Worm (Caenorhabditis elegans) whole organism, L4 larva: ENCODE measurements around the gene Y108G3AL.2.
A peak's percentile ranks its signal among the peaks of the same experiment; 100 is the strongest.

Source experiments
- D1046.2 ChIP-seq: fragments of 200-800 bp; sonication (Bioruptor generic); IDR thresholded peaks from 2 replicates; pipeline ENCODE4 v1.3.6; 2022; ENCODE audit warnings: missing genetic modification characterization, missing compliant biosample characterization
- F44E2.7 ChIP-seq: fragments of 200-800 bp; sonication (Bioruptor generic); IDR thresholded peaks from 2 replicates; pipeline ENCODE4 v2.1.2; 2022; ENCODE audit warnings: missing genetic modification characterization, missing compliant biosample characterization
- F49E8.2 ChIP-seq: sonication (generic microtip); optimal IDR thresholded peaks from 2 replicates; lab custom pipeline; 2016; ENCODE audit warnings: missing compliant biosample characterization, mild to moderate bottlenecking, missing genetic modification characterization, borderline replicate concordance
- Y105C5A.15 ChIP-seq: fragments of 200-800 bp; sonication (Bioruptor generic); IDR thresholded peaks from 2 replicates; pipeline ENCODE4 v1.3.6; 2022; ENCODE audit warnings: missing genetic modification characterization, missing compliant biosample characterization
- Y5F2A.4 ChIP-seq: fragments of 200-800 bp; sonication (Bioruptor generic); optimal IDR thresholded peaks from 2 replicates; lab custom pipeline; 2018; ENCODE audit warnings: mild to moderate bottlenecking, missing genetic modification characterization, missing compliant biosample characterization
- ZK337.2 ChIP-seq: fragments of 200-800 bp; sonication (Bioruptor generic); IDR thresholded peaks from 2 replicates; pipeline ENCODE4 v1.3.6; 2022; ENCODE audit warnings: missing genetic modification reagents, missing genetic modification characterization, missing compliant biosample characterization
- ZK546.5 ChIP-seq, 2 experiments: sonication (generic microtip); optimal IDR thresholded peaks; 2 replicates each; lab custom pipeline; 2017; ENCODE audit warnings: missing biosample characterization in 2 of 2, missing genetic modification characterization in 2 of 2
- aly-2 ChIP-seq: sonication (generic microtip); optimal IDR thresholded peaks from 2 replicates; lab custom pipeline; 2018; ENCODE audit warnings: missing biosample characterization, missing genetic modification characterization
- ama-1 ChIP-seq: fragments of 150-350 bp; optimal IDR thresholded peaks from 2 replicates; lab custom pipeline; 2014; ENCODE audit warnings: inconsistent platforms, mixed read lengths
- ceh-20 ChIP-seq: fragments of 200-800 bp; sonication (Bioruptor generic); IDR thresholded peaks from 2 replicates; pipeline ENCODE4 v1.3.6; 2022; ENCODE audit warnings: missing genetic modification reagents, missing genetic modification characterization, missing compliant biosample characterization
- ceh-62 ChIP-seq: sonication (generic microtip); optimal IDR thresholded peaks from 2 replicates; lab custom pipeline; 2017; ENCODE audit warnings: missing biosample characterization, missing genetic modification characterization
- ceh-82 ChIP-seq: sonication (generic microtip); optimal IDR thresholded peaks from 2 replicates; lab custom pipeline; 2017; ENCODE audit warnings: missing biosample characterization, missing genetic modification characterization
- ces-1 ChIP-seq: fragments of 150-350 bp; sonication (generic microtip); optimal IDR thresholded peaks from 4 replicates; lab custom pipeline; 2014; ENCODE audit warnings: missing biosample characterization, missing genetic modification reagents, missing genetic modification characterization
- daf-16 ChIP-seq, 3 experiments: sonication (generic microtip); optimal IDR thresholded peaks; 2 replicates each; lab custom pipeline; 2016 to 2017; ENCODE audit warnings: missing genetic modification characterization in 3 of 3, missing genetic modification reagents in 3 of 3, mild to moderate bottlenecking in 2 of 3, missing compliant biosample characterization in 2 of 3, missing biosample characterization in 1 of 3, moderate library complexity in 1 of 3
- duxl-1 ChIP-seq: sonication (generic microtip); optimal IDR thresholded peaks from 2 replicates; lab custom pipeline; 2016; ENCODE audit warnings: mild to moderate bottlenecking, missing genetic modification characterization, moderate library complexity, missing compliant biosample characterization; ENCODE audit not compliant: poor library complexity
- dve-1 ChIP-seq: sonication (generic microtip); optimal IDR thresholded peaks from 2 replicates; lab custom pipeline; 2017; ENCODE audit warnings: antibody characterized with exemption, mild to moderate bottlenecking, missing genetic modification characterization, missing compliant biosample characterization; ENCODE audit not compliant: insufficient read depth
- fos-1 ChIP-seq: fragments of 150-350 bp; optimal IDR thresholded peaks from 2 replicates; lab custom pipeline; 2014; ENCODE audit warnings: missing biosample characterization, missing genetic modification characterization
- gei-8 ChIP-seq: fragments of 200-800 bp; sonication (Bioruptor generic); optimal IDR thresholded peaks from 2 replicates; lab custom pipeline; 2018; ENCODE audit warnings: mild to moderate bottlenecking, missing genetic modification characterization, missing compliant biosample characterization
- hif-1 ChIP-seq, 2 experiments: sonication (generic microtip); optimal IDR thresholded peaks; 2 replicates each; lab custom pipeline; 2016 to 2017; ENCODE audit warnings: missing compliant biosample characterization in 2 of 2, missing genetic modification characterization in 2 of 2, missing genetic modification reagents in 2 of 2, missing genotype in 2 of 2, mild to moderate bottlenecking in 1 of 2
- lim-7 ChIP-seq: fragments of 200-800 bp; sonication (Bioruptor generic); IDR thresholded peaks from 2 replicates; pipeline ENCODE4 v1.3.6; 2022; ENCODE audit warnings: missing genetic modification characterization, missing compliant biosample characterization
- lin-13 ChIP-seq: fragments of 150-350 bp; optimal IDR thresholded peaks from 2 replicates; lab custom pipeline; 2014; ENCODE audit warnings: missing biosample characterization, missing genetic modification reagents, missing genetic modification characterization
- lin-39 ChIP-seq: fragments of 150-350 bp; optimal IDR thresholded peaks from 2 replicates; lab custom pipeline; 2014; ENCODE audit warnings: missing biosample characterization, missing genetic modification reagents, missing genetic modification characterization
- lir-3 ChIP-seq: sonication (generic microtip); optimal IDR thresholded peaks from 2 replicates; lab custom pipeline; 2016; ENCODE audit warnings: mild to moderate bottlenecking, missing genetic modification characterization, missing compliant biosample characterization
- madf-5 ChIP-seq, 2 experiments: fragments of 200-800 bp; sonication (Bioruptor generic); IDR thresholded peaks; 2 replicates each; pipeline ENCODE4 v1.3.6; 2022; ENCODE audit warnings: missing compliant biosample characterization in 2 of 2, missing genetic modification characterization in 2 of 2
- mdt-29 ChIP-seq: fragments of 200-800 bp; sonication (Bioruptor generic); IDR thresholded peaks from 2 replicates; pipeline ENCODE4 v1.3.6; 2022; ENCODE audit warnings: missing genetic modification reagents, missing genetic modification characterization, missing compliant biosample characterization
- mxl-3 ChIP-seq: fragments of 200-800 bp; sonication (Bioruptor generic); optimal IDR thresholded peaks from 2 replicates; lab custom pipeline; 2018; ENCODE audit warnings: mild to moderate bottlenecking, missing genetic modification characterization, missing compliant biosample characterization
- nhr-111 ChIP-seq: fragments of 200-800 bp; sonication (Bioruptor generic); optimal IDR thresholded peaks from 2 replicates; lab custom pipeline; 2018; ENCODE audit warnings: mild to moderate bottlenecking, missing genetic modification characterization, missing compliant biosample characterization
- nhr-25 ChIP-seq: sonication (generic microtip); optimal IDR thresholded peaks from 2 replicates; lab custom pipeline; 2017; ENCODE audit warnings: missing genetic modification characterization, mild to moderate bottlenecking, missing compliant biosample characterization, antibody characterized with exemption, moderate library complexity, borderline replicate concordance; ENCODE audit not compliant: insufficient read depth
- nhr-41 ChIP-seq: fragments of 200-800 bp; sonication (Bioruptor generic); IDR thresholded peaks from 2 replicates; pipeline ENCODE4 v1.3.6; 2022; ENCODE audit warnings: missing genetic modification reagents, missing genetic modification characterization, missing compliant biosample characterization
- nhr-42 ChIP-seq: fragments of 200-800 bp; sonication (Bioruptor generic); IDR thresholded peaks from 2 replicates; pipeline ENCODE4 v1.3.6; 2022; ENCODE audit warnings: missing genetic modification characterization, missing compliant biosample characterization
- pha-4 ChIP-seq, 2 experiments: fragments of 150-350 bp in 1 of 2; fragments of 200-800 bp in 1 of 2; sonication (Bioruptor generic) in 1 of 2; IDR thresholded peaks in 1 of 2; optimal IDR thresholded peaks in 1 of 2; 2 replicates each; pipeline versions ENCODE4 v1.3.6 to Lab custom; 2014 to 2022; ENCODE audit warnings: missing genetic modification characterization in 2 of 2, missing genetic modification reagents in 2 of 2, missing biosample characterization in 1 of 2, missing compliant biosample characterization in 1 of 2
- pqm-1 ChIP-seq: sonication (generic microtip); optimal IDR thresholded peaks from 2 replicates; lab custom pipeline; 2017; ENCODE audit warnings: missing biosample characterization, missing genetic modification characterization
- set-16 ChIP-seq: fragments of 200-800 bp; sonication (Bioruptor generic); IDR thresholded peaks from 2 replicates; pipeline ENCODE4 v1.3.6; 2022; ENCODE audit warnings: missing genetic modification reagents, missing genetic modification characterization, missing compliant biosample characterization
- skn-1 ChIP-seq: fragments of 150-350 bp; optimal IDR thresholded peaks from 2 replicates; lab custom pipeline; 2014; ENCODE audit warnings: missing biosample characterization, missing genetic modification characterization
- snpc-4 ChIP-seq: fragments of 150-350 bp; optimal IDR thresholded peaks from 2 replicates; lab custom pipeline; 2014; ENCODE audit warnings: missing biosample characterization, missing genetic modification characterization
- spr-1 ChIP-seq: sonication (generic microtip); optimal IDR thresholded peaks from 2 replicates; lab custom pipeline; 2016; ENCODE audit warnings: mild to moderate bottlenecking, missing genetic modification characterization, missing compliant biosample characterization
- spr-3 ChIP-seq: fragments of 200-800 bp; sonication (Bioruptor generic); optimal IDR thresholded peaks from 2 replicates; lab custom pipeline; 2018; ENCODE audit warnings: mild to moderate bottlenecking, missing genetic modification characterization, missing compliant biosample characterization
- tag-97 ChIP-seq: fragments of 200-800 bp; sonication (Bioruptor generic); IDR thresholded peaks from 2 replicates; pipeline ENCODE4 v1.3.6; 2022; ENCODE audit warnings: missing genetic modification characterization, missing compliant biosample characterization
- tra-1 ChIP-seq: fragments of 200-800 bp; sonication (Bioruptor generic); IDR thresholded peaks from 2 replicates; pipeline ENCODE4 v1.3.6; 2022; ENCODE audit warnings: missing genetic modification reagents, missing genetic modification characterization, missing compliant biosample characterization
- unc-62 ChIP-seq, 3 experiments: fragments of 150-350 bp in 1 of 3; sonication (generic microtip); optimal IDR thresholded peaks in 2 of 3; peaks in 1 of 3; 1 replicate in 1 of 3; 2 replicates in 2 of 3; lab custom pipeline; 2014 to 2017; ENCODE audit warnings: missing biosample characterization in 3 of 3, missing genetic modification characterization in 3 of 3, missing genetic modification reagents in 3 of 3, missing genotype in 1 of 3
- zip-11 ChIP-seq: fragments of 200-800 bp; sonication (Bioruptor generic); IDR thresholded peaks from 2 replicates; pipeline ENCODE4 v1.3.6; 2022; ENCODE audit warnings: missing genetic modification characterization, missing compliant biosample characterization
- zip-2 ChIP-seq: fragments of 150-350 bp; optimal IDR thresholded peaks from 2 replicates; lab custom pipeline; 2014; ENCODE audit warnings: missing biosample characterization, missing genetic modification characterization
- ztf-11 ChIP-seq: fragments of 150-350 bp; optimal IDR thresholded peaks from 2 replicates; lab custom pipeline; 2014; ENCODE audit warnings: missing biosample characterization, missing genetic modification characterization

Gene Y108G3AL.2

DNA sequence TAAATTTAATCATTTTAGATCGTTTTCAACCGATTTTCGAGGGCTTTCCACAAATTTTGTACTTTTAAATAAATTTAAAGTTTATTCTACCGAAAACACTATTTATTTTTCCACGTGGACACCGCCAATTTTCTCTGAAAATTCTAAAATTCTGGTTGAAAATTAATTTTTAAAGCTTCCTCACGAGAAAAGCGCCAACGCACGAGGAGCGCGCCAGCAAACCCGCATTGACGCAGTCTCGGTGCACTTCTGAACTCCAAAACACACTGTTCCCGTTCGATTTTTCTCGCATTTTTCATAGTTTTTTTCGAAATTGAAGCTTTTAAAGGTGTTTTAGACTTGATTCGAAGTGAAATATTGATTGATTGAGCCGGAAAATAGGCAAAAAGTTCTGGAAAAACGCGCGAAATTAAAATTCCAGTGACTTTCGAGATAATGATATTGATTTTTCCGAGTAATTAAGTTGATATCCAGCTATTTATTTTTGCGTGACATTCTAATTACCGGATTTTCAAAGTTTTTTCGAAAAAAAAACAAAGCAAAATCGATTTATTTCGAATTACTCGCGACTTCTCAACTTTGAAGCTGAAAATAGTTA, 10.2 kb downstream of the Y108G3AL.2 start, which contains the start of gene cul-3 (continued):
- TF ChIP-seq lim-7, result no peak
- no peak for TF ChIP-seq hif-1 (tag; optimal IDR thresholded peaks at IDR 0.05; lab: Kevin White, UChicago)
- TF ChIP-seq madf-5 (GFP tag; IDR thresholded peaks at IDR 0.05; lab: Robert Waterston, UW), result no peak
- no peak for TF ChIP-seq unc-62 (GFP tag; optimal IDR thresholded peaks at IDR 0.05 in 1 of 2; lab: Kevin White, UChicago)
- TF ChIP-seq unc-62 (tag; optimal IDR thresholded peaks at IDR 0.05; lab: Kevin White, UChicago), result no peak
- no peak for TF ChIP-seq spr-1
- no peak for TF ChIP-seq tag-97 (GFP tag; lab: Robert Waterston, UW)
- peak; percentile 62 for TF ChIP-seq dve-1 (tag; lab: Kevin White, UChicago)
- TF ChIP-seq fos-1 (tag; lab: Kevin White, UChicago), result no peak
- TF ChIP-seq nhr-25, result no peak
- no peak for TF ChIP-seq snpc-4
- no peak for TF ChIP-seq ZK337.2 (GFP tag; lab: Robert Waterston, UW)
- TF ChIP-seq duxl-1 (tag; lab: Kevin White, UChicago), result peak; percentile 45
- TF ChIP-seq nhr-111, result no peak
- no peak for TF ChIP-seq zip-11
- no peak for TF ChIP-seq ZK546.5 (tag; optimal IDR thresholded peaks at IDR 0.05; lab: Kevin White, UChicago)
- no peak for TF ChIP-seq nhr-41 (GFP tag; lab: Robert Waterston, UW)
- no peak for TF ChIP-seq zip-2 (tag; lab: Kevin White, UChicago)
- no peak for TF ChIP-seq mxl-3 (GFP tag; lab: Kevin White, UChicago)
- no peak for TF ChIP-seq ceh-62 (tag; lab: Kevin White, UChicago)
- TF ChIP-seq set-16 (GFP tag; lab: Robert Waterston, UW), result no peak; the same call in 1 of the 2 replicates
- TF ChIP-seq Y105C5A.15 (GFP tag; lab: Robert Waterston, UW), result no peak
- TF ChIP-seq Y5F2A.4 (GFP tag; lab: Kevin White, UChicago), result no peak
- TF ChIP-seq lir-3 (tag; lab: Kevin White, UChicago), result no peak
- TF ChIP-seq lin-13 (GFP tag; lab: Kevin White, UChicago), result no peak
- TF ChIP-seq ceh-20 (GFP tag; lab: Robert Waterston, UW), result 0 out of 2 replicates have a peak, but pooled peaks have one; percentile 21
- TF ChIP-seq nhr-42 (GFP tag; lab: Robert Waterston, UW), result no peak
- TF ChIP-seq ama-1 (lab: Kevin White, UChicago), result peak; percentile 21
- TF ChIP-seq lin-39 (tag; lab: Kevin White, UChicago), result no peak
- TF ChIP-seq tra-1 (GFP tag; lab: Robert Waterston, UW), result no peak
- TF ChIP-seq F44E2.7 (GFP tag; lab: Robert Waterston, UW), result no peak
- TF ChIP-seq ces-1 (GFP tag; lab: Kevin White, UChicago), result no peak
- no peak for TF ChIP-seq daf-16 (GFP tag; optimal IDR thresholded peaks at IDR 0.05; lab: Kevin White, UChicago)
- peak; percentile 11 for TF ChIP-seq daf-16 (tag; optimal IDR thresholded peaks at IDR 0.05; lab: Kevin White, UChicago)
- TF ChIP-seq D1046.2 (GFP tag; lab: Robert Waterston, UW), result no peak
- TF ChIP-seq skn-1 (tag; lab: Kevin White, UChicago), result no peak
- TF ChIP-seq, all 104 proteins: peak for 20

DNA sequence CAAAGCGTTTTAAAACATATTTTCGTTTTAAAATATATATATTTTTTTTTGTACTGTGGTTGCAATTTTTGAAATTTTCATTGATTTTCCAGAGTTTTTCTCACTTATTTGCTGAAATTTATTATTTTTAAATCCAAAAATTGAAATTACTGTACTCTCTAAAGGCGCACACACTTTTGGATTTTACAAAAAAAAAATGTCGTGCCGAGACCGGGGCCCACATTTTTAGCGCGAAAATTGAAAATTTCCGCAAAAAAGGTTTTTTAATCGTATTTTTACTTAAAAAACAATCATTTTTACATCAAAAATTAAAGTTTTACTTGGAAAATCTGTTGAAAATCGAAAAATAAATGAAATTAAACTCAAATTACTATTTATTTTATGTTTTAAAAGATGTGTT, 18.3 kb downstream of the Y108G3AL.2 start:
- TF ChIP-seq ceh-82 (tag; lab: Kevin White, UChicago) (no peak), ztf-11 (tag; lab: Kevin White, UChicago) (no peak), dve-1 (tag; lab: Kevin White, UChicago) (no peak), pha-4 (GFP tag; IDR thresholded peaks at IDR 0.05; lab: Robert Waterston, UW) (no peak), pha-4 (tag; optimal IDR thresholded peaks at IDR 0.05; lab: Kevin White, UChicago) (no peak), aly-2 (tag; lab: Kevin White, UChicago) (no peak), gei-8 (GFP tag; lab: Kevin White, UChicago) (no peak), lin-39 (tag; lab: Kevin White, UChicago) (no peak), spr-3 (GFP tag; lab: Kevin White, UChicago) (no peak), zip-2 (tag; lab: Kevin White, UChicago) (no peak), pqm-1 (tag; lab: Kevin White, UChicago) (no peak), F49E8.2 (no peak), mdt-29 (GFP tag; lab: Robert Waterston, UW) (no peak), nhr-25 (no peak), Y5F2A.4 (GFP tag; lab: Kevin White, UChicago) (no peak)
